Worm (Caenorhabditis elegans) whole organism, late embryonic: Measurements from ENCODE around the gene Y67A10A.2.

ENCODE experiments used
- ceh-2 ChIP-seq: sonication (generic microtip); optimal IDR thresholded peaks from 2 replicates; lab custom pipeline; 2016; ENCODE audit warnings: missing genotype, missing genetic modification characterization, missing compliant biosample characterization
- che-1 ChIP-seq: sonication (generic microtip); optimal IDR thresholded peaks from 2 replicates; lab custom pipeline; 2016; ENCODE audit warnings: mild to moderate bottlenecking, missing genetic modification characterization, missing compliant biosample characterization
- elt-2 ChIP-seq: sonication (generic microtip); optimal IDR thresholded peaks from 2 replicates; lab custom pipeline; 2016; ENCODE audit warnings: missing genetic modification reagents, missing genetic modification characterization, missing compliant biosample characterization
- ets-4 ChIP-seq: sonication (generic microtip); optimal IDR thresholded peaks from 2 replicates; lab custom pipeline; 2016; ENCODE audit warnings: missing genetic modification characterization, missing compliant biosample characterization
- hlh-13 ChIP-seq: fragments of 200-800 bp; sonication (Bioruptor generic); optimal IDR thresholded peaks from 2 replicates; lab custom pipeline; 2018; ENCODE audit warnings: mild to moderate bottlenecking, missing genetic modification characterization, missing compliant biosample characterization
- nhr-11 ChIP-seq: fragments of 150-350 bp; optimal IDR thresholded peaks from 2 replicates; lab custom pipeline; 2014; ENCODE audit warnings: missing biosample characterization, missing genetic modification characterization
- pqm-1 ChIP-seq: sonication (generic microtip); optimal IDR thresholded peaks from 2 replicates; lab custom pipeline; 2016; ENCODE audit warnings: missing genetic modification characterization, missing compliant biosample characterization
- pros-1 ChIP-seq: fragments of 150-350 bp; optimal IDR thresholded peaks from 2 replicates; lab custom pipeline; 2014; ENCODE audit warnings: missing biosample characterization, missing genetic modification reagents, missing genetic modification characterization
- tbx-2 ChIP-seq: sonication (generic microtip); optimal IDR thresholded peaks from 2 replicates; lab custom pipeline; 2016; ENCODE audit warnings: missing genetic modification characterization, missing compliant biosample characterization
- ttx-3 ChIP-seq: sonication (generic microtip); optimal IDR thresholded peaks from 2 replicates; lab custom pipeline; 2016; ENCODE audit warnings: missing genetic modification reagents, missing genetic modification characterization, missing compliant biosample characterization
- unc-86 ChIP-seq: sonication (generic microtip); optimal IDR thresholded peaks from 2 replicates; lab custom pipeline; 2016; ENCODE audit warnings: missing genetic modification characterization, missing compliant biosample characterization

- TF ChIP-seq ceh-2 (tag; lab: Kevin White, UChicago) = no peak
- TF ChIP-seq pros-1 (tag; lab: Kevin White, UChicago) = no peak
- no peak for TF ChIP-seq pqm-1
- no peak for TF ChIP-seq nhr-11 (tag; lab: Kevin White, UChicago)
- TF ChIP-seq elt-2 (tag; lab: Kevin White, UChicago) = no peak
- TF ChIP-seq ets-4 = no peak
- TF ChIP-seq hlh-13 (GFP tag; lab: Kevin White, UChicago) = no peak
- no peak for TF ChIP-seq ttx-3 (tag; lab: Kevin White, UChicago)
- TF ChIP-seq unc-86 (tag; lab: Kevin White, UChicago) = no peak
- TF ChIP-seq che-1 = no peak
- TF ChIP-seq tbx-2 (tag; lab: Kevin White, UChicago) = no peak
Measured at ce11 chrIV:14379191-14379590, 41.3 kb downstream of the Y67A10A.2 start.
